Fruit fly (Drosophila melanogaster) whole organism, adult: ENCODE results near the gene CG3448.

Source experiments
- CG11617 ChIP-seq: fragments of 200-800 bp; sonication (Bioruptor generic); optimal IDR thresholded peaks from 2 replicates; lab custom pipeline; 2017; ENCODE audit warnings: mild to moderate bottlenecking, missing biosample characterization, missing genetic modification reagents, missing genetic modification characterization
- CG12768 ChIP-seq: fragments of 200-800 bp; sonication (Bioruptor generic); optimal IDR thresholded peaks from 2 replicates; lab custom pipeline; 2017; ENCODE audit warnings: missing biosample characterization, missing genetic modification characterization, mild to moderate bottlenecking, moderate library complexity, missing genetic modification reagents
- CG14711 ChIP-seq: fragments of 200-800 bp; sonication (Bioruptor generic); optimal IDR thresholded peaks from 2 replicates; lab custom pipeline; 2018; ENCODE audit warnings: missing biosample characterization, mild to moderate bottlenecking, missing genetic modification characterization, moderate library complexity
- CG1620 ChIP-seq: fragments of 200-800 bp; sonication (Bioruptor generic); optimal IDR thresholded peaks from 2 replicates; lab custom pipeline; 2016; ENCODE audit warnings: missing biosample characterization, missing genetic modification characterization
- CG33017 ChIP-seq: fragments of 200-800 bp; sonication (Bioruptor generic); optimal IDR thresholded peaks from 2 replicates; lab custom pipeline; 2018; ENCODE audit warnings: missing biosample characterization, mild to moderate bottlenecking, missing genetic modification characterization, moderate library complexity
- CG5204 ChIP-seq: fragments of 200-800 bp; sonication (Bioruptor generic); optimal IDR thresholded peaks from 2 replicates; lab custom pipeline; 2016; ENCODE audit warnings: missing biosample characterization, missing genetic modification characterization
- CG7045 ChIP-seq: fragments of 200-800 bp; sonication (Bioruptor generic); optimal IDR thresholded peaks from 2 replicates; lab custom pipeline; 2017; ENCODE audit warnings: missing biosample characterization, mild to moderate bottlenecking, missing genetic modification characterization
- CG7101 ChIP-seq: fragments of 200-800 bp; sonication (Bioruptor generic); optimal IDR thresholded peaks from 2 replicates; lab custom pipeline; 2018; ENCODE audit warnings: missing biosample characterization, mild to moderate bottlenecking, missing genetic modification characterization, moderate library complexity
- Clk ChIP-seq: fragments of 200-800 bp; sonication (Bioruptor generic); optimal IDR thresholded peaks from 2 replicates; lab custom pipeline; 2017; ENCODE audit warnings: missing biosample characterization, missing genetic modification characterization
- Crg-1 ChIP-seq: fragments of 200-800 bp; sonication (Bioruptor generic); optimal IDR thresholded peaks from 2 replicates; lab custom pipeline; 2016; ENCODE audit warnings: missing biosample characterization, missing genetic modification characterization
- Hr96 ChIP-seq: fragments of 200-800 bp; sonication (Bioruptor generic); optimal IDR thresholded peaks from 2 replicates; lab custom pipeline; 2016; ENCODE audit warnings: missing biosample characterization, missing genetic modification characterization
- Mnt ChIP-seq: fragments of 200-800 bp; sonication (Bioruptor generic); optimal IDR thresholded peaks from 2 replicates; lab custom pipeline; 2016; ENCODE audit warnings: missing biosample characterization, mild to moderate bottlenecking, missing genetic modification characterization
- bab1 ChIP-seq: fragments of 200-800 bp; sonication (Bioruptor generic); optimal IDR thresholded peaks from 3 replicates; lab custom pipeline; 2019; ENCODE audit warnings: missing biosample characterization, mild to moderate bottlenecking, missing genetic modification characterization, moderate library complexity
- cic ChIP-seq: fragments of 200-800 bp; sonication (Bioruptor generic); optimal IDR thresholded peaks from 2 replicates; lab custom pipeline; 2017; ENCODE audit warnings: missing biosample characterization, mild to moderate bottlenecking, missing genetic modification characterization, moderate library complexity
- cnc ChIP-seq, 2 experiments: fragments of >200 bp; optimal IDR thresholded peaks; 2 replicates each; lab custom pipeline; 2017
- kay ChIP-seq: fragments of 200-800 bp; sonication (Bioruptor generic); peaks from one replicate; lab custom pipeline; 2016; ENCODE audit warnings: missing biosample characterization, missing genetic modification characterization, borderline replicate concordance
- ovo ChIP-seq: fragments of 200-800 bp; sonication (Bioruptor generic); optimal IDR thresholded peaks from 2 replicates; lab custom pipeline; 2016; ENCODE audit warnings: missing biosample characterization, missing genetic modification characterization
- pad ChIP-seq: fragments of 200-800 bp; sonication (Bioruptor generic); optimal IDR thresholded peaks from 3 replicates; lab custom pipeline; 2017; ENCODE audit warnings: missing biosample characterization, missing genetic modification characterization, mild to moderate bottlenecking, moderate library complexity, missing genetic modification reagents
- tj ChIP-seq: fragments of 200-800 bp; sonication (Bioruptor generic); optimal IDR thresholded peaks from 3 replicates; lab custom pipeline; 2017; ENCODE audit warnings: missing biosample characterization, mild to moderate bottlenecking, missing genetic modification characterization, moderate library complexity
- toe ChIP-seq: fragments of 200-800 bp; sonication (Bioruptor generic); optimal IDR thresholded peaks from 2 replicates; lab custom pipeline; 2016; ENCODE audit warnings: missing biosample characterization, missing genetic modification characterization

Gene CG3448

dm6 chr3L:9421621-9422020 lies 29.8 kb downstream of the CG3448 start:
- TF ChIP-seq cnc (optimal IDR thresholded peaks at IDR 0.05; lab: Kevin White, UChicago) (no peak), CG7101 (tag; lab: Kevin White, UChicago) (no peak), Clk (no peak), CG1620 (GFP tag; lab: Kevin White, UChicago) (no peak), cic (GFP tag; lab: Kevin White, UChicago) (peak; percentile 32), toe (GFP tag; lab: Kevin White, UChicago) (no peak), kay (GFP tag; lab: Kevin White, UChicago) (no peak), CG14711 (tag; lab: Kevin White, UChicago) (no peak), Mnt (no peak), tj (GFP tag; lab: Kevin White, UChicago) (peak; percentile 33), ovo (GFP tag; lab: Kevin White, UChicago) (peak; percentile 26), CG7045 (GFP tag; lab: Kevin White, UChicago) (no peak), CG12768 (no peak), Crg-1 (GFP tag; lab: Kevin White, UChicago) (no peak), Hr96 (GFP tag; lab: Kevin White, UChicago) (no peak), CG11617 (GFP tag; lab: Kevin White, UChicago) (no peak), bab1 (no peak), CG5204 (GFP tag; lab: Kevin White, UChicago) (no peak), pad (GFP tag; lab: Kevin White, UChicago) (no peak), CG33017 (no peak)

DNA sequence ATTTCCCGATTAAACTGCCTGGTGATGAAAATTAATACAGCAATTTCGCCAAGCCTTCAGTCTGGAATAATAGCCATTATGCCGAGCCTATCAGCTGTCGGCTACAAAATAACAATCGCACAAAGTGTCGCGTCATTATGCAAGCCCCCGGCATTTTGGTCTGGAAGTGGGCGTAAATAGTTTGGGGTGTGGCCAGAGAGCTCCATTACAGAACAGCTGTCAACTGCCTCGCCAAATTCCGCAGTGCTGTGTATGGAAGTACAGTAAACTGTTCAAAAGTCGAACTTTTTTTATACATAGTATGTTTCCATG lies 30.6 kb downstream of the CG3448 start:
- TF ChIP-seq bab1: no peak
- peak; percentile 71 to 73 for TF ChIP-seq cnc (optimal IDR thresholded peaks at IDR 0.05; lab: Kevin White, UChicago)
- TF ChIP-seq CG12768: no peak
- TF ChIP-seq CG5204 (GFP tag; lab: Kevin White, UChicago): no peak

dm6 chr3L:9420054-9420818 lies 31.1 kb downstream of the CG3448 start:
- TF ChIP-seq CG33017 (peak; percentile 96), CG11617 (GFP tag; lab: Kevin White, UChicago) (peak; percentile 95), Hr96 (GFP tag; lab: Kevin White, UChicago) (peak; percentile 80), Crg-1 (GFP tag; lab: Kevin White, UChicago) (peak; percentile 87), CG1620 (GFP tag; lab: Kevin White, UChicago) (peak; percentile 84), bab1 (peak; percentile 98), Clk (peak; percentile 61), CG5204 (GFP tag; lab: Kevin White, UChicago) (peak; percentile 89), CG7101 (tag; lab: Kevin White, UChicago) (peak; percentile 95), Mnt (peak; percentile 89), pad (GFP tag; lab: Kevin White, UChicago) (peak; percentile 92), toe (GFP tag; lab: Kevin White, UChicago) (peak; percentile 58), kay (GFP tag; lab: Kevin White, UChicago) (peak; percentile 96), cnc (optimal IDR thresholded peaks at IDR 0.05; lab: Kevin White, UChicago) (no peak), tj (GFP tag; lab: Kevin White, UChicago) (peak; percentile 94), CG7045 (GFP tag; lab: Kevin White, UChicago) (peak; percentile 95), CG14711 (tag; lab: Kevin White, UChicago) (peak; percentile 91), cic (GFP tag; lab: Kevin White, UChicago) (peak; percentile 87), ovo (GFP tag; lab: Kevin White, UChicago) (peak; percentile 84), CG12768 (peak; percentile 88)

DNA sequence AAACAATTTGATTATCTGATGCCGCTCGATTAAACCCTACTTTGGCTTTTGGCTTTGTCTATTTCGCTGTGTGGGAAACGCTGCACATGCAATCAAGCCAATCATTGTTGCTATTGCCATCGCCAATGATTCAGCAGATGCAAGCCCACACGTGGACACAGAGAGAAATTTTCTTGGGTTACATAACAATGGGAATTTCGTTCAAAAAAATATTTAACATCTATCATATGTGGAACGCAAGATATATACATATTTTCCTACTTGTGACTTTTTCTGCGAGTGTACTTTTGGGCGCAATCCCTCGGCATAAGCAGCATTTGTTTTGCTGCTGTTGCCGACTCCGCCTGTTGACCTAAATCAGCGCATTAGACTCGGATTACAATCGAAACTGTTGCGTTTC lies 32.0 kb downstream of the CG3448 start:
- peak; percentile 40 to 63 for TF ChIP-seq cnc (optimal IDR thresholded peaks at IDR 0.05; lab: Kevin White, UChicago)
- TF ChIP-seq Mnt: no peak
- TF ChIP-seq Clk: no peak
- TF ChIP-seq Hr96 (GFP tag; lab: Kevin White, UChicago): peak; percentile 38
- TF ChIP-seq CG5204 (GFP tag; lab: Kevin White, UChicago): peak; percentile 35
- no peak for TF ChIP-seq CG7045 (GFP tag; lab: Kevin White, UChicago)
- no peak for TF ChIP-seq CG33017
- TF ChIP-seq cic (GFP tag; lab: Kevin White, UChicago): no peak
- TF ChIP-seq tj (GFP tag; lab: Kevin White, UChicago): peak; percentile 54
- TF ChIP-seq pad (GFP tag; lab: Kevin White, UChicago): no peak
- no peak for TF ChIP-seq ovo (GFP tag; lab: Kevin White, UChicago)
- no peak for TF ChIP-seq CG14711 (tag; lab: Kevin White, UChicago)
- TF ChIP-seq bab1: peak; percentile 41
- TF ChIP-seq CG11617 (GFP tag; lab: Kevin White, UChicago): no peak
- TF ChIP-seq kay (GFP tag; lab: Kevin White, UChicago): no peak
- TF ChIP-seq CG7101 (tag; lab: Kevin White, UChicago): no peak
- peak; percentile 24 for TF ChIP-seq CG12768

dm6 chr3L:9417288-9417687 lies 34.1 kb downstream of the CG3448 start, which contains the start of gene CG3982:
Gene CG3982, minus strand, starts transcription at chr3L:9417388.
- no peak for TF ChIP-seq Clk
- TF ChIP-seq Hr96 (GFP tag; lab: Kevin White, UChicago): no peak
- TF ChIP-seq CG1620 (GFP tag; lab: Kevin White, UChicago): no peak
- no peak for TF ChIP-seq tj (GFP tag; lab: Kevin White, UChicago)
- TF ChIP-seq bab1: no peak
- no peak for TF ChIP-seq CG7045 (GFP tag; lab: Kevin White, UChicago)
- TF ChIP-seq Crg-1 (GFP tag; lab: Kevin White, UChicago): no peak
- TF ChIP-seq CG7101 (tag; lab: Kevin White, UChicago): no peak
- no peak for TF ChIP-seq toe (GFP tag; lab: Kevin White, UChicago)
- no peak for TF ChIP-seq cnc (optimal IDR thresholded peaks at IDR 0.05; lab: Kevin White, UChicago)
- TF ChIP-seq kay (GFP tag; lab: Kevin White, UChicago): no peak
- TF ChIP-seq CG33017: no peak
- no peak for TF ChIP-seq cic (GFP tag; lab: Kevin White, UChicago)
- no peak for TF ChIP-seq ovo (GFP tag; lab: Kevin White, UChicago)
- TF ChIP-seq pad (GFP tag; lab: Kevin White, UChicago): no peak
- no peak for TF ChIP-seq CG14711 (tag; lab: Kevin White, UChicago)
- TF ChIP-seq Mnt: no peak
- TF ChIP-seq CG5204 (GFP tag; lab: Kevin White, UChicago): no peak
- no peak for TF ChIP-seq CG12768
